Worm (Caenorhabditis elegans): Measurements from ENCODE around the gene F08G12.5.

F08G12.5 gene

DNA sequence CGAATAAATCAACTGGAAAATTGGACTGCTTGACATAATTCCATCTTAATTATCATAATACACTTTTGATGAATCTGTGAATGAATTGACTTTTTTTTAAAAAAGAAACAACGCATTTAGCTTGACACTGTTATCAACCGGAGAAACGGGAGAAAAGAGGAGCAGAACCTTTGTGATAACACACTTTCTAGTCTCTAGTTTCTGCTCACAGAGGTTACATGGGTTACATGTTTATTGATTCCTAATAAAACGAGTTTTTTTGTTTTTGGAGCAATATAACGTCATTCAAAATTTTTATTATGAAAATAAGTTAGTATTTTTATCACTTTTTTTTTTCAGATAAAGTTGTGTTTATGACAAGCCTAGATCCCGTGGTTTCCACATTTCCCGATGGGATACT is 7.9 kb upstream of the F08G12.5 start, which contains the start of gene hizr-1:
hizr-1 (plus strand) TSS at position 340 of the 400 bp plus-strand sequence.
- TF ChIP-seq ztf-11 (tag; optimal IDR thresholded peaks at IDR 0.05), result no peak
- peak; percentile 12 for TF ChIP-seq elt-2 (tag; optimal IDR thresholded peaks at IDR 0.05)

ce11 chrX:11316750-11317149 is 6.7 kb upstream of the F08G12.5 start, which contains the start of gene nlp-57:
Gene nlp-57 (plus strand): TSS chrX:11317050.
- no peak for TF ChIP-seq nhr-76 (tag; optimal IDR thresholded peaks at IDR 0.05)
- no peak for TF ChIP-seq C34B4.2 (tag; optimal IDR thresholded peaks at IDR 0.05)
- no peak for TF ChIP-seq snpc-4 (tag; optimal IDR thresholded peaks at IDR 0.05)
- no peak for TF ChIP-seq Y116A8C.19 (tag; optimal IDR thresholded peaks at IDR 0.05; ENCODE audit: borderline replicate concordance)
- no peak for TF ChIP-seq dsc-1 (tag; optimal IDR thresholded peaks at IDR 0.05)
- TF ChIP-seq lin-35 (GFP tag; optimal IDR thresholded peaks at IDR 0.05), result no peak
- no peak for TF ChIP-seq elt-3 (tag; optimal IDR thresholded peaks at IDR 0.05)
- TF ChIP-seq rnt-1 (tag; optimal IDR thresholded peaks at IDR 0.05), result no peak
- no peak for TF ChIP-seq nhr-237 (tag; optimal IDR thresholded peaks at IDR 0.05)
- TF ChIP-seq ztf-4 (tag; optimal IDR thresholded peaks at IDR 0.05), result no peak
- no peak for TF ChIP-seq ceh-8 (GFP tag; optimal IDR thresholded peaks at IDR 0.05)
- no peak for TF ChIP-seq F16B12.6 (tag; optimal IDR thresholded peaks at IDR 0.05)
- TF ChIP-seq nhr-71 (tag; optimal IDR thresholded peaks at IDR 0.05), result no peak
- TF ChIP-seq ama-1 (optimal IDR thresholded peaks at IDR 0.05), result no peak
- no peak for TF ChIP-seq mab-9 (GFP tag; IDR thresholded peaks at IDR 0.05)
- no peak for TF ChIP-seq nhr-12 (tag; optimal IDR thresholded peaks at IDR 0.05)
- no peak for TF ChIP-seq mef-2 (tag; optimal IDR thresholded peaks at IDR 0.05)
- TF ChIP-seq nhr-11 (tag; optimal IDR thresholded peaks at IDR 0.05), result no peak
- no peak for TF ChIP-seq snu-23 (GFP tag; optimal IDR thresholded peaks at IDR 0.05)

- TF ChIP-seq tbx-2 (tag; optimal IDR thresholded peaks at IDR 0.05) (peak; percentile 43), ceh-82 (tag; optimal IDR thresholded peaks at IDR 0.05) (no peak)
These were observed 5.3 kb upstream of the F08G12.5 start, which contains the start of gene F08G12.11 for ce11 chrX:11315392-11315791. Gene F08G12.11 (minus strand): TSS chrX:11315572.

DNA sequence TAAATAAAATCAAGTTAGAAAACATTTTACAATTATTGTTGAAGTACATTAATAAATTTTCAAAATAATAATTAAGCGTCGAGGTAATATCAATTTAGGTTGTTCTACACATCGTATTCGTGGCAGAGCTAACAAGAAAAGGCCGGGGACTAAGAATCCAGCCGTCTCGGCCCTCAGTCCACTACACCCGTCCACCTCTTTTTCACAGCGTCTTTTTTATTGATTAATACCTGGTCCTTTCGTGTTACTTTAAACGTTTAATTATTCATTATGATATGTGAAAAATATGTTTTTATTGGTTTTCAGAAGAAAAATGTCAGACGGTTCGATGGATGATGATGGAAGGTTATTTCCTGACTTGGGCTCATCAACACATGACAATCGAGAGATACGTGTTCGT is 3.0 kb downstream of the F08G12.5 start, which contains the start of gene vhl-1:
vhl-1 (plus strand) TSS at position 301 of the 400 bp plus-strand sequence.
- no peak for TF ChIP-seq hpl-2 (GFP tag; optimal IDR thresholded peaks at IDR 0.05)
- TF ChIP-seq zag-1 (tag; optimal IDR thresholded peaks at IDR 0.05), result no peak
- TF ChIP-seq nhr-19 (GFP tag; conservative IDR thresholded peaks at IDR 0.05), result no peak
- TF ChIP-seq ama-1 (optimal IDR thresholded peaks at IDR 0.05), result no peak
- TF ChIP-seq nhr-11 (tag; optimal IDR thresholded peaks at IDR 0.05), result no peak
- no peak for TF ChIP-seq ceh-63 (GFP tag; optimal IDR thresholded peaks at IDR 0.05)

DNA sequence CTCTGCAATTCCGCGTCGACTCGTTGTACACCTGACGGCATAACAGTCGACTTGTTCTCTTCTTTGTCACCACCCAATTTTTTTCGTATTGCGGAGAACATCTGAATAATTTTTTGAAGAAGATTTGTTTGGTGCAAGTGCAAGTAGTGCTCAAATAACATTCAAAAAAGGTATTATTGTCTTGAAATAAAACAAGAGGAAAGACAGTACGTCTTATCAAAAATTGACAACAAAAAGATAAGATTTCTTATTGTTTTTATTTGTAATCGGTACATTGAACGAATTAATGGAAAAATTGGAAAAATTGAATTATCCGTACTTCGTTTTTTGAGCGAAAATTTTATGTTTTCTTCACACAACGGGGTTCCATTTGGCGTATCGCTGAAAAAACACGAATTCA is 4.3 kb downstream of the F08G12.5 start, which contains the start of gene F08G12.1:
F08G12.1 (minus strand) TSS at position 101 of the 400 bp plus-strand sequence.
- no peak for TF ChIP-seq Y116A8C.19 (tag; optimal IDR thresholded peaks at IDR 0.05; ENCODE audit: borderline replicate concordance)
- TF ChIP-seq ztf-4 (tag; optimal IDR thresholded peaks at IDR 0.05), result no peak
- TF ChIP-seq lin-14 (GFP tag; optimal IDR thresholded peaks at IDR 0.05), result no peak
- no peak for TF ChIP-seq sptf-1 (tag; optimal IDR thresholded peaks at IDR 0.05)
- TF ChIP-seq dsc-1 (tag; optimal IDR thresholded peaks at IDR 0.05), result no peak
- TF ChIP-seq ceh-63 (GFP tag; optimal IDR thresholded peaks at IDR 0.05), result no peak
- TF ChIP-seq xbp-1 (tag; optimal IDR thresholded peaks at IDR 0.05), result no peak
- no peak for TF ChIP-seq nhr-12 (tag; optimal IDR thresholded peaks at IDR 0.05)
- no peak for TF ChIP-seq ceh-82 (tag; optimal IDR thresholded peaks at IDR 0.05)
- no peak for TF ChIP-seq sox-4 (tag; optimal IDR thresholded peaks at IDR 0.05)
- no peak for TF ChIP-seq nhr-11 (tag; optimal IDR thresholded peaks at IDR 0.05)
- TF ChIP-seq mdl-1 (tag; optimal IDR thresholded peaks at IDR 0.05), result no peak
- TF ChIP-seq lsy-2 (tag; optimal IDR thresholded peaks at IDR 0.05), result no peak
- no peak for TF ChIP-seq ets-5 (GFP tag; IDR thresholded peaks at IDR 0.05)
- TF ChIP-seq nhr-71 (tag; optimal IDR thresholded peaks at IDR 0.05), result no peak
- TF ChIP-seq hpl-2 (GFP tag; optimal IDR thresholded peaks at IDR 0.05), result no peak
- no peak for TF ChIP-seq nhr-76 (tag; optimal IDR thresholded peaks at IDR 0.05)
- no peak for TF ChIP-seq ceh-8 (GFP tag; optimal IDR thresholded peaks at IDR 0.05)
- TF ChIP-seq pqm-1 (tag; optimal IDR thresholded peaks at IDR 0.05), result no peak
